Fruit fly (Drosophila melanogaster) whole organism, adult: ENCODE data around the gene Sfxn2.

Source experiments
- CG7045 ChIP-seq: fragments of 200-800 bp; sonication (Bioruptor generic); optimal IDR thresholded peaks from 2 replicates; lab custom pipeline; 2017; ENCODE audit warnings: missing biosample characterization, mild to moderate bottlenecking, missing genetic modification characterization
- cic ChIP-seq: fragments of 200-800 bp; sonication (Bioruptor generic); optimal IDR thresholded peaks from 2 replicates; lab custom pipeline; 2017; ENCODE audit warnings: missing biosample characterization, mild to moderate bottlenecking, missing genetic modification characterization, moderate library complexity
- kay ChIP-seq: fragments of 200-800 bp; sonication (Bioruptor generic); peaks from one replicate; lab custom pipeline; 2016; ENCODE audit warnings: missing biosample characterization, missing genetic modification characterization, borderline replicate concordance
- tj ChIP-seq: fragments of 200-800 bp; sonication (Bioruptor generic); optimal IDR thresholded peaks from 3 replicates; lab custom pipeline; 2017; ENCODE audit warnings: missing biosample characterization, mild to moderate bottlenecking, missing genetic modification characterization, moderate library complexity

- peak; percentile 39 for TF ChIP-seq tj (GFP tag; lab: Kevin White, UChicago)
- TF ChIP-seq CG7045, result no peak
- no peak for TF ChIP-seq kay (GFP tag; lab: Kevin White, UChicago)
- TF ChIP-seq cic (GFP tag; lab: Kevin White, UChicago), result no peak
Measured at dm6 chr3L:19092125-19093058, 29.4 kb downstream of the Sfxn2 start, which contains the start of gene MESR6.
